Worm (Caenorhabditis elegans): ENCODE data around the gene clec-166.

DNA sequence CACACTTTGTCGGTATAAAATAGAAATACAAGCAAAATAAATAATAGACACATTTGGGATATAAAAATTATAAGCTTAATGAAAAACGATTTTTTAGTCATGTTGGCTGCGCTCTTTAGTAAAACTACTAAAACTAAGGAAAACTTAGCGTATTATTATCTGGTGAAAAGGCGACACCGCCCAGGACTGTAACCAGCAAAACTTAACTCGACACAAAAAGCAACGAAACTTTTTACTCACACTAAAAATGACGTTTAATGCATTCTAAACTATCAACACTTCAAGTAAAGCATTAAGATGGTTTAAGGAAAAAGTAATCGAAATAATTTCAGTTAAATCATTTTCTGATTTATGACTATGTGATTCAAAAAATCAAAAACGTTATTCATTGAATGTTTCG is 4.5 kb upstream of the clec-166 start, which contains the start of gene clec-167:
- TF ChIP-seq dmd-4 (tag; optimal IDR thresholded peaks at IDR 0.05): no peak
- TF ChIP-seq ztf-11 (tag; optimal IDR thresholded peaks at IDR 0.05): no peak
- TF ChIP-seq lin-39 (tag; optimal IDR thresholded peaks at IDR 0.05): no peak
- no peak for TF ChIP-seq nhr-77 (tag; optimal IDR thresholded peaks at IDR 0.05)
- TF ChIP-seq nhr-25 (tag; optimal IDR thresholded peaks at IDR 0.05): no peak
- no peak for TF ChIP-seq skn-1 (tag; optimal IDR thresholded peaks at IDR 0.05)
- TF ChIP-seq blmp-1 (tag; optimal IDR thresholded peaks at IDR 0.05; ENCODE audit: insufficient read depth): no peak
